Worm (Caenorhabditis elegans): ENCODE results near the gene K01A12.4.

Gene K01A12.4

DNA sequence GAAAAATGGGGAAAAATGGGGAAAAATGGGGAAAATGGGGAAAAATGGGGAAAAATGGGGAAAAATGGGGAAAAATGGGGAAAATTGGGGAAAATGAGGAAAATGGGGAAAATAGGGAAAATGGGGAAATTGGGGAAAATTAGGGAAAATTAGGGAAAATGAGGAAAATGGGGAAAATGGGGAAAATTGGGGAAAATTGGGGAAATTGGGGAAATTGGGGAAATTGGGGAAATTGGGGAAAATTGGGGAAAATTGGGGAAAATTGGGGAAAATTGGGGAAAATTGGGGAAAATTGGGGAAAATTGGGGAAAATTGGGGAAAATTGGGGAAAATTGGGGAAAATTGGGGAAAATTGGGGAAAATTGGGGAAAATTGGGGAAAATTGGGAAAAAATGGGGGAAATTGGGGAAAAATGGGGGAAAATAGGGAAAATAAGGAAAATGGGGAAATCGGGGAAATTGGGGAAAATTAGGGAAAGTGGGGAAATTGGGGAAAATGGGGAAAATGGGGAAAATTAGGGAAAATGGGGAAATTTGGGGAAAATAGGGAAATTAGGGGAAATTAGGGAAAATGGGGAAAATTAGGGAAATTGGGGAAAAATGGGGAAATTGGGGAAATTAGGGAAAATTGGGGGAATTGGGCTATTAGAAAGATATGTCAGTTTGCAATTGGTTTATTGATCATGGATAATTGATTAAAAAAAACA is 7.8 kb upstream of the K01A12.4 start:
- TF ChIP-seq klf-2 (GFP tag; conservative IDR thresholded peaks at IDR 0.05) (peak; percentile 74), tab-1 (GFP tag; IDR thresholded peaks at IDR 0.05) (0 out of 2 replicates have a peak, but pooled peaks have one; percentile 6), T22C8.4 (GFP tag; IDR thresholded peaks at IDR 0.05) (peak; percentile 9; the same call in 1 of the 2 replicates), ref-1 (GFP tag; conservative IDR thresholded peaks at IDR 0.05) (0 out of 2 replicates have a peak, but pooled peaks have one; percentile 7), ztf-23 (GFP tag; IDR thresholded peaks at IDR 0.05) (peak; percentile 81), ztf-29 (GFP tag; IDR thresholded peaks at IDR 0.05) (peak; percentile 51; the same call in 1 of the 2 replicates), med-1 (GFP tag; optimal IDR thresholded peaks at IDR 0.05; ENCODE audit: insufficient read depth) (no peak), flt-1 (GFP tag; IDR thresholded peaks at IDR 0.05) (peak; percentile 56), cog-1 (tag; optimal IDR thresholded peaks at IDR 0.05) (no peak)

DNA sequence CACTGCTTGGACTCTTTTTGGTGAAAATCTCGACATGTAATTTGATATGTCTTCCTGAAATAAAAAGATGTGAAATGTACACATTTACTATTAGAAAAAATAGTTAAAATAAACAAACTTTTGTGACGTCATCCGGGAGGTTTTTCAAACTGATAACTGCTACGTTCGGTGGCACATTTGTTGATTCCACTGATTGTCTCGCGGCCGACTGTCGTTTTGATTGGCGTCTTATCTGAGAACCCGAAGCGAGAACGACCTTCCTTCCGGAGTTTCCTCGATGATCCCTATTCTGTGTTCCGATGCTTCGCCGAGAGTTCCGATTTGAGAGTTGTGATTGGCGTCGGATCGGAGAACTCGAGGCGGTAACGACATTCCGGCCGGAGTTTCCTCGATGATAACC is 6.5 kb upstream of the K01A12.4 start:
- TF ChIP-seq ztf-23 (GFP tag; IDR thresholded peaks at IDR 0.05) = no peak
- TF ChIP-seq flt-1 (GFP tag; IDR thresholded peaks at IDR 0.05) = no peak
- no peak for TF ChIP-seq klf-2 (GFP tag; conservative IDR thresholded peaks at IDR 0.05)
- TF ChIP-seq ztf-29 (GFP tag; IDR thresholded peaks at IDR 0.05) = no peak
- no peak for TF ChIP-seq tab-1 (GFP tag; IDR thresholded peaks at IDR 0.05)

DNA sequence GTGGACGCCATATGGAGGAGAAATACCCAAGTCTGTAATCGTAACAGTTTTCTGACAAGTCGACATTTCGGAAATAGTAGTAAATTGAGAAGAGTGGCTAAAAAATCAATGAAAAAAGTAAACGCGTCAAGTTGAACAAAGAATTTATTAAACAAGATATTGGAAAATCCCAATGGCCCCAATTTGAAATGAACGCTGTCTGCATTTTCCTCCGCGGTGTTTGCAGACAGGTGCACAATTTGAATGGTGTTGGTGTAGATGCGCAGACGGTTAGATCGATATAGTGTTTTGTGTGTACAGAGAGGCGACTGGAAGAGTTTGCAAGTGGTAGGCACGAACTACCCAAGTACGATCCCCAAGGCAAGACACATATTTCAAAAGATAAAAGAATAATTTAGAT is 5.7 kb upstream of the K01A12.4 start, which contains the start of the genes H35N09.2 and H35N09.1:
Gene H35N09.2, minus strand, starts transcription at position 54 of the 400 bp plus-strand sequence.
Gene H35N09.1, plus strand, starts transcription at position 335 of the 400 bp plus-strand sequence.
- TF ChIP-seq ref-1 (GFP tag; conservative IDR thresholded peaks at IDR 0.05) = no peak
- TF ChIP-seq klf-2 (GFP tag; conservative IDR thresholded peaks at IDR 0.05) = no peak
- TF ChIP-seq ztf-23 (GFP tag; IDR thresholded peaks at IDR 0.05) = no peak
- TF ChIP-seq flt-1 (GFP tag; IDR thresholded peaks at IDR 0.05) = no peak
- TF ChIP-seq med-1 (GFP tag; optimal IDR thresholded peaks at IDR 0.05; ENCODE audit: insufficient read depth) = no peak
- no peak for TF ChIP-seq ztf-29 (GFP tag; IDR thresholded peaks at IDR 0.05)
- TF ChIP-seq tab-1 (GFP tag; IDR thresholded peaks at IDR 0.05) = no peak
- TF ChIP-seq T22C8.4 (GFP tag; IDR thresholded peaks at IDR 0.05) = no peak
- TF ChIP-seq cog-1 (tag; optimal IDR thresholded peaks at IDR 0.05) = no peak

DNA sequence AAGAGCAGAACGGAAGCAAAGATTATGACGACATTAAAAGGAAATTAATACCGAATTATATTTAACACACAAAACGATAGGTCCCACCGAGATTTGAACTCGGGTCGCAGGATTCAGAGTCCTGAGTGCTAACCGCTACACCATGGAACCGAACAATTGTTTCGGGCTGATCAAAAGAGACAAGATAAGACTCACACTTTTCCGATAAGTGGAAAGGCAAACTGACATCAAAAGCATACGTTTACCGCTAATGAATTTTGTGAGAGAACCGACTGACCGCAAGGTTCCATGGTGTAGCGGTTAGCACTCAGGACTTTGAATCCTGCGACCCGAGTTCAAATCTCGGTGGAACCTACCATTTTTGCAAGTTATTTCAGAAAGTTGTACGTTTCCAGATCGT is 1.9 kb upstream of the K01A12.4 start:
- TF ChIP-seq ztf-23 (GFP tag; IDR thresholded peaks at IDR 0.05) (peak; percentile 35; the same call in 1 of the 2 replicates), T22C8.4 (GFP tag; IDR thresholded peaks at IDR 0.05) (no peak)

DNA sequence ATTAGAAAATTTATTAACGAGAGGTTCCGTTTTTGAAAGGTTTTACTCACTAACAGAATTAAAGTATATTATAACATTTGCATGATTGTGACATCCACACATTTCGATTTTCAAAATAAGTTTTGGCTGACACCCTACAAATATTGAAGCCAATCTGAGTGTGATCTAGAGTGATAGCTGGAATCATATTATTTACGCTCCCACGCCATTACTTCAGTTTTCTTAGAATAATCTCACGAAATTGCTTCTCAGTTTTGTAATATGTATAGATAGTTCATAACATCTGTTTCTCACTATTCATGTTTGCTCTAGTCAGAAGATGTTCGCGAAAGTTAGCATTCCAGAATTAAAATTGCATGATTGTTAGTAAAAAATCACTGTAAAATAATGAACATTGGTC is 1.6 kb downstream of the K01A12.4 start:
- TF ChIP-seq klf-2 (GFP tag; conservative IDR thresholded peaks at IDR 0.05) (no peak), ztf-29 (GFP tag; IDR thresholded peaks at IDR 0.05) (no peak), med-1 (GFP tag; optimal IDR thresholded peaks at IDR 0.05; ENCODE audit: insufficient read depth) (no peak), ztf-23 (GFP tag; IDR thresholded peaks at IDR 0.05) (no peak), tab-1 (GFP tag; IDR thresholded peaks at IDR 0.05) (no peak), cog-1 (tag; optimal IDR thresholded peaks at IDR 0.05) (no peak), T22C8.4 (GFP tag; IDR thresholded peaks at IDR 0.05) (no peak), ref-1 (GFP tag; conservative IDR thresholded peaks at IDR 0.05) (no peak), flt-1 (GFP tag; IDR thresholded peaks at IDR 0.05) (no peak)

DNA sequence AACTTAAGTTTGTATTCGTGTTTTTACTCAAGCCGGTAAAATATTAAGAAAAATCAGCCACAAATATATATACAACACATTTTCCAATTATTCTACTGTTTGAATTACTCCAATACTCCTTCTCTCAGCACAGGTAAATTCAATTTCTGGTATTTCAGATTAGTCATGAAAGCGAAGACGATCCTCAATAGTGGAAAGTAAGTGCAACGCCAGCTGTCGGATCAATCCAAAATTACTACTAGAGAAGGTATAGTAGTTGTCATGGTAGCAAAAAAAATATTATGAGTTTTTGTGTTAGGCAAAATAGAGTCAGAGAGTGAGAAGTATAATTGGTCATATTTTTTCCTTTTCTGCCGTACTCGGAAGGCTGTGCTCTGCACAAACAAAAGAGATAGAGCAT is 2.3 kb downstream of the K01A12.4 start, which contains the start of gene K01A12.2:
Gene K01A12.2, plus strand, starts transcription at position 301 of the 400 bp plus-strand sequence.
- TF ChIP-seq tab-1 (GFP tag; IDR thresholded peaks at IDR 0.05) = no peak
- TF ChIP-seq ref-1 (GFP tag; conservative IDR thresholded peaks at IDR 0.05) = no peak
- TF ChIP-seq ztf-23 (GFP tag; IDR thresholded peaks at IDR 0.05) = no peak
- no peak for TF ChIP-seq klf-2 (GFP tag; conservative IDR thresholded peaks at IDR 0.05)

DNA sequence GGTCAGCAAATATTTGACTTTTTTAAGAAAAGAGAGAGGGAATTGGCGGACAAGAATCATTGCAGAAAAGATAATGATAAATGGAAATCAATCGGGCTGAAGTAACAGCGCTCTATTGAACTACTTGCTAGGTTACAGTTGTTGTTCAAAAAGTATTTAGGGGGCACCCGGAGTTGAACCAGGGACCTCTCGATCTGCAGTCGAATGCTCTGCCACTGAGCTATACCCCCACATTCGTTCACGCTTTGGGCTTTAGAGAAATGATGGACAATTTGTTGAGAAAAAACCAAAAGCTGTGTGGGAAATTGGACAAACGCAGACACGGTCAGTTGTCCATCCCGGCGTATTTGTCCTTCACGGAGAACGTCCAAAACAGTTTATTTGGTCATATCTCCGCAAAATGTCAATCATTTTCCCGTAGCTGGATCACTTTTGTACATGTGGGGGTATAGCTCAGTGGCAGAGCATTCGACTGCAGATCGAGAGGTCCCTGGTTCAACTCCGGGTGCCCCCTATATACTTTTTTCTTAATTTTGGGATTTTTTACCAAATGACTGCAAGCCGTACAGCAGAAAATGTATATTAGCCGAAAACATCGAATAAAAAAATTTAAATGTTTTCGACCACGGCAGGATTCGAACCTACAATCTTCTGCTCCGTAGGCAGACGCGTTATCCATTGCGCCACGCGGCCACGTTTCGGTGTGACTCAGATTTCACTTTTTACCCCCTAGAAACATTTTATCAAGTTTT is 13.3 kb downstream of the K01A12.4 start:
- TF ChIP-seq tab-1 (GFP tag; IDR thresholded peaks at IDR 0.05) = no peak
- 0 out of 2 replicates have a peak, but pooled peaks have one; percentile 31 for TF ChIP-seq ztf-29 (GFP tag; IDR thresholded peaks at IDR 0.05)

DNA sequence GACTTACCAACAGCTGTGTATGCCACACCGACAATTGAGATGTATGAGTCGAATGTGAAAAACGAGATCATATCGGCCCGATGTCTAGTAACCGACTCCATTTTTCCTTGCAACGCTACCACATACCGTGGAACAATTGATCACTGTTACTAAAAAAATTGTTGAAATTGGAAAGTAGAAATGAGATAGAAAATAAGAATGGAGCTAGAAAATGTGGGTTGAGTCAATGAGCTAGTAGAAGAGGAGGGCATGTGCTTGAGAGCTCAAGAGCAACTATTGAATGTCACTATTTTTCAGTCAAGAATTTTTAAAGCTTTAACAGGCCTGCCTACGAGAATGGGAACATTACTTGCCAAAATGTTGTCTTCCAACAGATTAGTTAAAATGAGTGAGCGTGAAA is 14.4 kb downstream of the K01A12.4 start, which contains the start of gene K01A12.3:
Gene K01A12.3, minus strand, starts transcription at position 101 of the 400 bp plus-strand sequence.
- TF ChIP-seq ztf-23 (GFP tag; IDR thresholded peaks at IDR 0.05) (no peak), klf-2 (GFP tag; conservative IDR thresholded peaks at IDR 0.05) (no peak), ref-1 (GFP tag; conservative IDR thresholded peaks at IDR 0.05) (no peak), med-1 (GFP tag; optimal IDR thresholded peaks at IDR 0.05; ENCODE audit: insufficient read depth) (no peak), tab-1 (GFP tag; IDR thresholded peaks at IDR 0.05) (no peak), cog-1 (tag; optimal IDR thresholded peaks at IDR 0.05) (no peak), T22C8.4 (GFP tag; IDR thresholded peaks at IDR 0.05) (no peak), ztf-29 (GFP tag; IDR thresholded peaks at IDR 0.05) (no peak), flt-1 (GFP tag; IDR thresholded peaks at IDR 0.05) (no peak)

DNA sequence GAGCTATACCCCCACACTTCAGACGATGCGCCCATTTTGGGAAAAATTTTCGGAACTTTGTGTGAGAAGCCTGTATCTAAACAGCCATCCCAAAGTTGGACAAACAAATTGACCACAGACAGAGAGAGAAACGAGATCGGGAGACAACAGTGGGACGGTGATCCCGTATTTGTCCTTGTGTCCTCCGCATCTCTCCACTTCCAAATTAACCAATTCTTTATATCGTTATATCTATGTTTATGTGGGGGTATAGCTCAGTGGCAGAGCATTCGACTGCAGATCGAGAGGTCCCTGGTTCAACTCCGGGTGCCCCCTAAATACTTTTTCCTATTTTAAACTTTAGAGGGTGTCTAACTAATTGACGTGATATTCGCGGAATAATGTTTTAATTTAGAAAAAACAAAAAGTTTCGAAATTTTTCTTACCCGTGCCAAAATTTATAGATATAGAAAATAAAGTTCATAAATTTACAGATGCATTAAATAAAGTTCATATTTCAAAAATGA is 28.0 kb downstream of the K01A12.4 start:
- peak; percentile 91 for TF ChIP-seq flt-1 (GFP tag; IDR thresholded peaks at IDR 0.05)
- no peak; the same call in 1 of the 2 replicates for TF ChIP-seq ztf-23 (GFP tag; IDR thresholded peaks at IDR 0.05)
- no peak; the same call in none of the 2 replicates for TF ChIP-seq T22C8.4 (GFP tag; IDR thresholded peaks at IDR 0.05)
- peak; percentile 64 for TF ChIP-seq ref-1 (GFP tag; conservative IDR thresholded peaks at IDR 0.05)
- no peak for TF ChIP-seq cog-1 (tag; optimal IDR thresholded peaks at IDR 0.05)
- TF ChIP-seq klf-2 (GFP tag; conservative IDR thresholded peaks at IDR 0.05) = peak; percentile 69
- TF ChIP-seq tab-1 (GFP tag; IDR thresholded peaks at IDR 0.05) = peak; percentile 83
- TF ChIP-seq med-1 (GFP tag; optimal IDR thresholded peaks at IDR 0.05; ENCODE audit: insufficient read depth) = peak; percentile 43
- no peak for TF ChIP-seq ztf-29 (GFP tag; IDR thresholded peaks at IDR 0.05)

Measured in whole organism, midembryonic.